Worm (Caenorhabditis elegans) whole organism, young adult: ENCODE results near the gene Y41D4A.3.

Experiments used
- B0019.2 ChIP-seq: fragments of 200-800 bp; sonication (Bioruptor generic); conservative IDR thresholded peaks from 2 replicates; pipeline ENCODE4 v1.3.6; 2022; ENCODE audit warnings: missing genetic modification reagents, missing genetic modification characterization, missing compliant biosample characterization
- B0261.1 ChIP-seq: sonication (generic microtip); optimal IDR thresholded peaks from 2 replicates; lab custom pipeline; 2016; ENCODE audit warnings: mild to moderate bottlenecking, missing genetic modification characterization, moderate library complexity, missing compliant biosample characterization
- B0336.3 ChIP-seq: fragments of 200-800 bp; sonication (Bioruptor generic); IDR thresholded peaks from 2 replicates; pipeline ENCODE4 v1.3.6; 2022; ENCODE audit warnings: missing genetic modification characterization, missing compliant biosample characterization
- F22D6.2 ChIP-seq: sonication (generic microtip); optimal IDR thresholded peaks from 2 replicates; lab custom pipeline; 2016; ENCODE audit warnings: mild to moderate bottlenecking, missing genetic modification characterization, missing compliant biosample characterization
- F33H1.4 ChIP-seq: fragments of 200-800 bp; sonication (Bioruptor generic); IDR thresholded peaks from 2 replicates; pipeline ENCODE4 v1.3.6; 2022; ENCODE audit warnings: missing genetic modification reagents, missing genetic modification characterization, missing compliant biosample characterization
- F37B4.10 ChIP-seq: fragments of 200-800 bp; sonication (Bioruptor generic); IDR thresholded peaks from 2 replicates; pipeline ENCODE4 v1.3.6; 2022; ENCODE audit warnings: missing genetic modification characterization, missing compliant biosample characterization
- F52B5.7 ChIP-seq: sonication (generic microtip); optimal IDR thresholded peaks from 2 replicates; lab custom pipeline; 2016; ENCODE audit warnings: mild to moderate bottlenecking, missing genetic modification characterization, missing compliant biosample characterization
- F57A8.1 ChIP-seq: fragments of 200-800 bp; sonication (Bioruptor generic); optimal IDR thresholded peaks from 2 replicates; lab custom pipeline; 2018; ENCODE audit warnings: mild to moderate bottlenecking, missing genetic modification characterization, moderate library complexity, missing compliant biosample characterization
- K11D2.4 ChIP-seq: fragments of 200-800 bp; sonication (Bioruptor generic); IDR thresholded peaks from 2 replicates; pipeline ENCODE4 v1.3.6; 2022; ENCODE audit warnings: missing genetic modification reagents, missing genetic modification characterization, missing compliant biosample characterization
- Y53G8AR.9 ChIP-seq: fragments of 200-800 bp; sonication (Bioruptor generic); conservative IDR thresholded peaks from 2 replicates; pipeline ENCODE4 v1.3.6; 2022; ENCODE audit warnings: missing genetic modification reagents, missing genetic modification characterization, missing compliant biosample characterization
- Y67H2A.10 ChIP-seq: fragments of 200-800 bp; sonication (Bioruptor generic); conservative IDR thresholded peaks from 2 replicates; pipeline ENCODE4 v1.3.6; 2022; ENCODE audit warnings: missing genetic modification reagents, missing genetic modification characterization, missing compliant biosample characterization
- attf-6 ChIP-seq: fragments of 200-800 bp; sonication (Bioruptor generic); IDR thresholded peaks from 2 replicates; pipeline ENCODE4 v1.3.6; 2022; ENCODE audit warnings: missing genetic modification reagents, missing genetic modification characterization, missing compliant biosample characterization
- bed-1 ChIP-seq: fragments of 200-800 bp; sonication (Bioruptor generic); IDR thresholded peaks from 2 replicates; pipeline ENCODE4 v1.3.6; 2022; ENCODE audit warnings: missing genetic modification reagents, missing genetic modification characterization, missing compliant biosample characterization
- ccch-3 ChIP-seq: fragments of 200-800 bp; sonication (Bioruptor generic); optimal IDR thresholded peaks from 2 replicates; lab custom pipeline; 2018; ENCODE audit warnings: mild to moderate bottlenecking, missing genetic modification characterization, missing compliant biosample characterization
- cebp-1 ChIP-seq, 2 experiments: fragments of 200-800 bp in 1 of 2; sonication (Bioruptor generic) in 1 of 2; sonication (generic microtip) in 1 of 2; IDR thresholded peaks in 1 of 2; optimal IDR thresholded peaks in 1 of 2; 2 replicates each; pipeline versions ENCODE4 v1.3.6 to Lab custom; 2017 to 2022; ENCODE audit warnings: missing compliant biosample characterization in 2 of 2, missing genetic modification characterization in 2 of 2, mild to moderate bottlenecking in 1 of 2, missing genetic modification reagents in 1 of 2, moderate library complexity in 1 of 2
- ceh-100 ChIP-seq: fragments of 200-800 bp; sonication (Bioruptor generic); IDR thresholded peaks from 2 replicates; pipeline ENCODE4 v1.3.6; 2022; ENCODE audit warnings: missing genetic modification reagents, missing genetic modification characterization, missing compliant biosample characterization
- ceh-79 ChIP-seq: sonication (generic microtip); optimal IDR thresholded peaks from 2 replicates; lab custom pipeline; 2017; ENCODE audit warnings: mild to moderate bottlenecking, missing genetic modification characterization, missing compliant biosample characterization
- die-1 ChIP-seq: sonication (generic microtip); optimal IDR thresholded peaks from 2 replicates; lab custom pipeline; 2016; ENCODE audit warnings: missing genotype, mild to moderate bottlenecking, missing genetic modification characterization, missing compliant biosample characterization
- egrh-3 ChIP-seq: fragments of 200-800 bp; sonication (Bioruptor generic); IDR thresholded peaks from 2 replicates; pipeline ENCODE4 v1.3.6; 2022; ENCODE audit warnings: missing genetic modification reagents, missing genetic modification characterization, missing compliant biosample characterization
- hlh-12 ChIP-seq: sonication (generic microtip); optimal IDR thresholded peaks from 2 replicates; lab custom pipeline; 2016; ENCODE audit warnings: missing genetic modification characterization, missing compliant biosample characterization
- hlh-26 ChIP-seq: fragments of 200-800 bp; sonication (Bioruptor generic); conservative IDR thresholded peaks from 2 replicates; pipeline ENCODE4 v1.3.6; 2022; ENCODE audit warnings: missing genetic modification reagents, missing genetic modification characterization, missing compliant biosample characterization
- hmg-20 ChIP-seq: fragments of 200-800 bp; sonication (Bioruptor generic); IDR thresholded peaks from 2 replicates; pipeline ENCODE4 v1.3.6; 2022; ENCODE audit warnings: missing genetic modification reagents, missing genetic modification characterization, missing compliant biosample characterization
- lsy-27 ChIP-seq: sonication (generic microtip); optimal IDR thresholded peaks from 2 replicates; lab custom pipeline; 2017; ENCODE audit warnings: missing genetic modification characterization, mild to moderate bottlenecking, missing compliant biosample characterization, antibody characterized with exemption, missing genotype, borderline replicate concordance; ENCODE audit not compliant: insufficient read depth
- madf-10 ChIP-seq: sonication (generic microtip); optimal IDR thresholded peaks from 2 replicates; lab custom pipeline; 2016; ENCODE audit warnings: mild to moderate bottlenecking, missing genetic modification characterization, missing compliant biosample characterization
- madf-3 ChIP-seq: fragments of 200-800 bp; sonication (Bioruptor generic); IDR thresholded peaks from 2 replicates; pipeline ENCODE4 v1.3.6; 2022; ENCODE audit warnings: missing genetic modification reagents, missing genetic modification characterization, missing compliant biosample characterization
- madf-6 ChIP-seq: fragments of 200-800 bp; sonication (Bioruptor generic); IDR thresholded peaks from 2 replicates; pipeline ENCODE4 v1.3.6; 2022; ENCODE audit warnings: missing genetic modification reagents, missing genetic modification characterization, missing compliant biosample characterization
- madf-8 ChIP-seq: fragments of 200-800 bp; sonication (Bioruptor generic); conservative IDR thresholded peaks from 2 replicates; pipeline ENCODE4 v1.3.6; 2022; ENCODE audit warnings: missing genetic modification reagents, missing genetic modification characterization, missing compliant biosample characterization
- mel-28 ChIP-seq: sonication (generic microtip); optimal IDR thresholded peaks from 2 replicates; lab custom pipeline; 2016; ENCODE audit warnings: borderline replicate concordance, mild to moderate bottlenecking, missing genetic modification characterization, missing compliant biosample characterization
- nhr-80 ChIP-seq: sonication (generic microtip); optimal IDR thresholded peaks from 2 replicates; lab custom pipeline; 2016; ENCODE audit warnings: missing genetic modification characterization, missing compliant biosample characterization
- pbrm-1 ChIP-seq: fragments of 200-800 bp; sonication (Bioruptor generic); IDR thresholded peaks from 2 replicates; pipeline ENCODE4 v1.3.6; 2022; ENCODE audit warnings: missing genetic modification reagents, missing genetic modification characterization, missing compliant biosample characterization
- pha-4 ChIP-seq: fragments of 150-350 bp; sonication (generic microtip); optimal IDR thresholded peaks from 2 replicates; lab custom pipeline; 2014; ENCODE audit warnings: missing biosample characterization, missing genetic modification reagents, missing genetic modification characterization
- sdz-38 ChIP-seq: sonication (generic microtip); optimal IDR thresholded peaks from 2 replicates; lab custom pipeline; 2016; ENCODE audit warnings: missing genotype, missing genetic modification characterization, missing compliant biosample characterization
- snpc-1.3 ChIP-seq: sonication (generic microtip); optimal IDR thresholded peaks from 2 replicates; lab custom pipeline; 2017; ENCODE audit warnings: missing genetic modification characterization, mild to moderate bottlenecking, missing compliant biosample characterization, antibody characterized with exemption, moderate library complexity, missing genotype, missing genetic modification reagents; ENCODE audit not compliant: insufficient read depth
- snpc-3.4 ChIP-seq: sonication (generic microtip); optimal IDR thresholded peaks from 2 replicates; lab custom pipeline; 2017; ENCODE audit warnings: missing genetic modification characterization, mild to moderate bottlenecking, missing compliant biosample characterization, antibody characterized with exemption, moderate library complexity, missing genotype, missing genetic modification reagents
- snpc-4 ChIP-seq, 5 experiments: fragments of 150-350 bp in 1 of 5; sonication (generic microtip) in 4 of 5; optimal IDR thresholded peaks; 2 replicates each; lab custom pipeline; 2014 to 2018; ENCODE audit warnings: missing genetic modification characterization in 5 of 5, missing biosample characterization in 3 of 5, antibody characterized with exemption in 2 of 5, mild to moderate bottlenecking in 2 of 5, missing compliant biosample characterization in 2 of 5, missing genotype in 2 of 5, moderate library complexity in 2 of 5, missing genetic modification reagents in 1 of 5
- tbp1 ChIP-seq: fragments of 200-800 bp; sonication (Bioruptor generic); optimal IDR thresholded peaks from 2 replicates; lab custom pipeline; 2018; ENCODE audit warnings: mild to moderate bottlenecking, missing genetic modification characterization, missing compliant biosample characterization
- tbx-9 ChIP-seq: sonication (generic microtip); optimal IDR thresholded peaks from 2 replicates; lab custom pipeline; 2016; ENCODE audit warnings: borderline replicate concordance, missing genetic modification characterization, inconsistent platforms, missing compliant biosample characterization
- unc-130 ChIP-seq: sonication (generic microtip); optimal IDR thresholded peaks from 2 replicates; lab custom pipeline; 2016; ENCODE audit warnings: missing genetic modification reagents, missing genetic modification characterization, missing compliant biosample characterization
- unc-62 ChIP-seq: fragments of 150-350 bp; optimal IDR thresholded peaks from 2 replicates; lab custom pipeline; 2014; ENCODE audit warnings: missing biosample characterization, missing genetic modification reagents, missing genetic modification characterization
- ztf-18 ChIP-seq: sonication (generic microtip); optimal IDR thresholded peaks from 2 replicates; lab custom pipeline; 2016; ENCODE audit warnings: missing genotype, mild to moderate bottlenecking, missing genetic modification characterization, missing compliant biosample characterization
- ztf-26 ChIP-seq: sonication (generic microtip); optimal IDR thresholded peaks from 2 replicates; lab custom pipeline; 2017; ENCODE audit warnings: missing genetic modification characterization, missing compliant biosample characterization
- ztf-28 ChIP-seq: fragments of 200-800 bp; sonication (Bioruptor generic); IDR thresholded peaks from 2 replicates; pipeline ENCODE4 v1.3.6; 2022; ENCODE audit warnings: missing genetic modification reagents, missing genetic modification characterization, missing compliant biosample characterization
- ztf-6 ChIP-seq: fragments of 200-800 bp; sonication (Bioruptor generic); IDR thresholded peaks from 2 replicates; pipeline ENCODE4 v1.3.6; 2022; ENCODE audit warnings: missing genetic modification reagents, missing genetic modification characterization, missing compliant biosample characterization

Y41D4A.3 gene

ce11 chrIV:1745453-1746051, 8.0 kb upstream of the Y41D4A.3 start, which contains the start of the genes Y41D4A.6 and Y41D4A.4 (continued):
- TF ChIP-seq madf-6 (GFP tag; lab: Robert Waterston, UW): peak; percentile 53
- TF ChIP-seq unc-130 (GFP tag; lab: Kevin White, UChicago): peak; percentile 94
- TF ChIP-seq hmg-20 (GFP tag; lab: Robert Waterston, UW): no peak
- peak; percentile 91 for TF ChIP-seq ztf-28 (GFP tag; lab: Robert Waterston, UW)
- TF ChIP-seq die-1 (tag; lab: Kevin White, UChicago): peak; percentile 12
- TF ChIP-seq snpc-1.3: peak; percentile 25
- TF ChIP-seq B0261.1: peak; percentile 3
- peak; percentile 67 for TF ChIP-seq snpc-3.4 (tag; lab: Kevin White, UChicago)
- peak; percentile 64; the same call in 1 of the 2 replicates for TF ChIP-seq ztf-6
- no peak for TF ChIP-seq sdz-38 (tag; lab: Kevin White, UChicago)
- TF ChIP-seq hlh-12 (tag; lab: Kevin White, UChicago): no peak
- no peak; the same call in 1 of the 2 replicates for TF ChIP-seq attf-6 (GFP tag; lab: Robert Waterston, UW)
- peak; percentile 66 for TF ChIP-seq ztf-18
- TF ChIP-seq F52B5.7 (tag; lab: Kevin White, UChicago): no peak
- TF ChIP-seq mel-28 (tag; lab: Kevin White, UChicago): peak; percentile 64
- peak; percentile 68 for TF ChIP-seq F33H1.4 (GFP tag; lab: Robert Waterston, UW)
- TF ChIP-seq hlh-26 (GFP tag; lab: Robert Waterston, UW): no peak
- no peak for TF ChIP-seq ceh-79 (tag; lab: Kevin White, UChicago)
- TF ChIP-seq B0336.3: peak; percentile 51; the same call in 1 of the 2 replicates
- 0 out of 2 replicates have a peak, but pooled peaks have one; percentile 17 for TF ChIP-seq Y53G8AR.9 (GFP tag; lab: Robert Waterston, UW)
- TF ChIP-seq madf-10 (tag; lab: Kevin White, UChicago): peak; percentile 87
- peak; percentile 67 for TF ChIP-seq ccch-3
- no peak for TF ChIP-seq tbx-9 (tag; lab: Kevin White, UChicago)
- TF ChIP-seq, all 124 proteins: peak for 63

ce11 chrIV:1751243-1751642, 2.3 kb upstream of the Y41D4A.3 start:
- TF ChIP-seq ceh-100 (GFP tag; lab: Robert Waterston, UW): no peak
- no peak for TF ChIP-seq bed-1 (GFP tag; lab: Robert Waterston, UW)
- no peak for TF ChIP-seq unc-62 (GFP tag; lab: Kevin White, UChicago)
- no peak for TF ChIP-seq F37B4.10 (GFP tag; lab: Robert Waterston, UW)
- TF ChIP-seq madf-6 (GFP tag; lab: Robert Waterston, UW): peak; percentile 40; the same call in 1 of the 2 replicates
- no peak for TF ChIP-seq F22D6.2
- no peak for TF ChIP-seq snpc-4 (GFP tag; optimal IDR thresholded peaks at IDR 0.05; lab: Kevin White, UChicago)
- TF ChIP-seq snpc-4 (tag; optimal IDR thresholded peaks at IDR 0.05; lab: Kevin White, UChicago): no peak
- TF ChIP-seq cebp-1 (GFP tag; IDR thresholded peaks at IDR 0.05; lab: Robert Waterston, UW): no peak
- TF ChIP-seq cebp-1 (tag; optimal IDR thresholded peaks at IDR 0.05; lab: Kevin White, UChicago): peak; percentile 28
- TF ChIP-seq B0261.1: no peak
- 0 out of 2 replicates have a peak, but pooled peaks have one; percentile 27 for TF ChIP-seq K11D2.4
- TF ChIP-seq pha-4 (tag; lab: Kevin White, UChicago): no peak
- TF ChIP-seq tbp1 (GFP tag; lab: Kevin White, UChicago): no peak
- no peak for TF ChIP-seq madf-8 (GFP tag; lab: Robert Waterston, UW)
- no peak for TF ChIP-seq madf-3 (GFP tag; lab: Robert Waterston, UW)
- no peak for TF ChIP-seq pbrm-1 (GFP tag; lab: Robert Waterston, UW)
- no peak for TF ChIP-seq Y67H2A.10 (GFP tag; lab: Robert Waterston, UW)
- TF ChIP-seq nhr-80 (tag; lab: Kevin White, UChicago): no peak
- TF ChIP-seq lsy-27 (tag; lab: Kevin White, UChicago): no peak
- TF ChIP-seq ztf-26: no peak
- no peak for TF ChIP-seq F57A8.1 (GFP tag; lab: Kevin White, UChicago)
- TF ChIP-seq B0019.2 (GFP tag; lab: Robert Waterston, UW): no peak
- peak; percentile 38; the same call in 1 of the 2 replicates for TF ChIP-seq egrh-3 (GFP tag; lab: Robert Waterston, UW)
